Fruit fly (Drosophila melanogaster): ENCODE measurements around the gene CG33099.

The CG33099 gene

dm6 chr3R:22536504-22537423 lies 6.4 kb upstream of the CG33099 start:
- TF ChIP-seq CG11695 (GFP tag; IDR thresholded peaks at IDR 0.05) (0 out of 3 replicates have a peak, but pooled peaks have one; percentile 45), salm (tag; optimal IDR thresholded peaks at IDR 0.05) (peak; percentile 12), H2.0 (GFP tag; IDR thresholded peaks at IDR 0.05) (0 out of 2 replicates have a peak, but pooled peaks have one; percentile 9), CG2120 (GFP tag; optimal IDR thresholded peaks at IDR 0.05) (peak; percentile 56), Atf6 (GFP tag; IDR thresholded peaks at IDR 0.05) (peak; percentile 32; the same call in 1 of the 2 replicates), CG2116 (GFP tag; optimal IDR thresholded peaks at IDR 0.05) (peak; percentile 3), CG3847 (GFP tag; IDR thresholded peaks at IDR 0.05) (no peak), CG12299 (tag; optimal IDR thresholded peaks at IDR 0.05) (no peak), Hsf (GFP tag; optimal IDR thresholded peaks at IDR 0.05) (peak; percentile 10), Rfx (GFP tag; IDR thresholded peaks at IDR 0.05) (peak; percentile 46; the same call in 1 of the 2 replicates), sens-2 (GFP tag; IDR thresholded peaks at IDR 0.05) (0 out of 2 replicates have a peak, but pooled peaks have one; percentile 28), cad (GFP tag; optimal IDR thresholded peaks at IDR 0.05) (no peak), Bteb2 (GFP tag; optimal IDR thresholded peaks at IDR 0.05) (peak; percentile 5), HHEX (GFP tag; optimal IDR thresholded peaks at IDR 0.05) (peak; percentile 22), zfh1 (GFP tag; IDR thresholded peaks at IDR 0.05) (peak; percentile 39; the same call in 1 of the 3 replicates), Nf-YA (GFP tag; IDR thresholded peaks at IDR 0.05) (0 out of 2 replicates have a peak, but pooled peaks have one; percentile 20), ase (GFP tag; IDR thresholded peaks at IDR 0.05) (peak; percentile 54; the same call in 1 of the 3 replicates), CG1603 (tag; optimal IDR thresholded peaks at IDR 0.05) (peak; percentile 4), otp (GFP tag; IDR thresholded peaks at IDR 0.05) (peak; percentile 32; the same call in 1 of the 3 replicates), tin (GFP tag; optimal IDR thresholded peaks at IDR 0.05) (peak; percentile 1), CG8388 (GFP tag; optimal IDR thresholded peaks at IDR 0.05) (peak; percentile 28), CG7786 (GFP tag; optimal IDR thresholded peaks at IDR 0.05) (no peak), bsh (GFP tag; optimal IDR thresholded peaks at IDR 0.05) (peak in 1 of 2 experiments; percentile 39), Chrac-16 (GFP tag; optimal IDR thresholded peaks at IDR 0.05) (no peak), oc (tag; optimal IDR thresholded peaks at IDR 0.05) (peak; percentile 23), CG32767 (GFP tag; IDR thresholded peaks at IDR 0.05) (no peak; the same call in 1 of the 2 replicates), dmrt99B (tag; optimal IDR thresholded peaks at IDR 0.05) (peak; percentile 79), CG10267 (tag; optimal IDR thresholded peaks at IDR 0.05) (peak; percentile 37), HmgD (GFP tag; optimal IDR thresholded peaks at IDR 0.05) (no peak), CG14050 (GFP tag; IDR thresholded peaks at IDR 0.05) (peak; percentile 40; the same call in 1 of the 3 replicates), CG9727 (GFP tag; optimal IDR thresholded peaks at IDR 0.05) (peak; percentile 24), CG18262 (tag; optimal IDR thresholded peaks at IDR 0.05) (peak; percentile 23), CG12391 (tag; optimal IDR thresholded peaks at IDR 0.05) (peak; percentile 55), phol (tag; optimal IDR thresholded peaks at IDR 0.05) (peak; percentile 54), CG15269 (tag; optimal IDR thresholded peaks at IDR 0.05) (peak; percentile 79), CG1024 (GFP tag; IDR thresholded peaks at IDR 0.05) (no peak), Rx (GFP tag; IDR thresholded peaks at IDR 0.05) (0 out of 2 replicates have a peak, but pooled peaks have one; percentile 5), PHDP (tag; optimal IDR thresholded peaks at IDR 0.05) (peak; percentile 57), CG32532 (GFP tag; IDR thresholded peaks at IDR 0.05) (peak; percentile 30; the same call in 1 of the 2 replicates), run (tag; optimal IDR thresholded peaks at IDR 0.05) (peak; percentile 23), Fer1 (GFP tag; optimal IDR thresholded peaks at IDR 0.05) (peak; percentile 55), NK7.1 (GFP tag; optimal IDR thresholded peaks at IDR 0.05) (no peak), CG17385 (GFP tag; optimal IDR thresholded peaks at IDR 0.05) (peak; percentile 42), prd (optimal IDR thresholded peaks at IDR 0.05) (no peak), prd (GFP tag; IDR thresholded peaks at IDR 0.05) (no peak), bcd (GFP tag; optimal IDR thresholded peaks at IDR 0.05) (peak; percentile 28), nom (GFP tag; optimal IDR thresholded peaks at IDR 0.05) (peak; percentile 31), Ptx1 (GFP tag; IDR thresholded peaks at IDR 0.05) (peak; percentile 66)

Measured in whole organism, embryonic.